Fruit fly (Drosophila melanogaster) whole organism, wandering third instar larva: ENCODE measurements around the gene CG31798.

Experiments used
- CG32264 ChIP-seq: fragments of 200-800 bp; sonication (Bioruptor generic); optimal IDR thresholded peaks from 2 replicates; lab custom pipeline; 2016; ENCODE audit warnings: missing biosample characterization, missing genetic modification characterization
- Dif ChIP-seq: fragments of 200-275, 200-300 bp; sonication (Bioruptor generic); optimal IDR thresholded peaks from 2 replicates; lab custom pipeline; 2018; ENCODE audit warnings: missing biosample characterization, missing genetic modification characterization; ENCODE audit not compliant: partially characterized antibody
- GATAd ChIP-seq: sonication (Bioruptor generic); optimal IDR thresholded peaks from 2 replicates; lab custom pipeline; 2016; ENCODE audit warnings: missing biosample characterization, missing genetic modification characterization
- HLH106 ChIP-seq: fragments of 200-800 bp; optimal IDR thresholded peaks from 3 replicates; lab custom pipeline; 2019; ENCODE audit warnings: missing biosample characterization, mild to moderate bottlenecking, missing genetic modification characterization, moderate library complexity
- Myc ChIP-seq: fragments of >200 bp; optimal IDR thresholded peaks from 2 replicates; lab custom pipeline; 2017
- N ChIP-seq: fragments of >200 bp; optimal IDR thresholded peaks from 2 replicates; lab custom pipeline; 2018; ENCODE audit warnings: missing biosample characterization, missing external identifiers, missing genetic modification characterization
- OdsH ChIP-seq: fragments of 200-800 bp; sonication (Bioruptor generic); optimal IDR thresholded peaks from 2 replicates; lab custom pipeline; 2016; ENCODE audit warnings: missing biosample characterization, mild to moderate bottlenecking, missing genetic modification characterization
- dl ChIP-seq, 2 experiments: fragments of 175-275, 200-275 bp in 1 of 2; fragments of 200-275 bp in 1 of 2; sonication (Bioruptor generic); optimal IDR thresholded peaks; lab custom pipeline; 2018; ENCODE audit warnings: mild to moderate bottlenecking in 2 of 2, missing biosample characterization in 2 of 2, missing genetic modification characterization in 2 of 2, moderate library complexity in 2 of 2; ENCODE audit not compliant: partially characterized antibody in 2 of 2, insufficient read depth in 1 of 2
- dmrt93B ChIP-seq: fragments of 200-800 bp; sonication (Bioruptor generic); optimal IDR thresholded peaks from 2 replicates; lab custom pipeline; 2018; ENCODE audit warnings: missing biosample characterization, mild to moderate bottlenecking, missing genetic modification characterization
- fru ChIP-seq: fragments of 200-800 bp; sonication (Bioruptor generic); optimal IDR thresholded peaks from 3 replicates; lab custom pipeline; 2016; ENCODE audit warnings: missing biosample characterization, mild to moderate bottlenecking, missing genetic modification characterization
- psq ChIP-seq: fragments of 200-800 bp; sonication (Bioruptor generic); optimal IDR thresholded peaks from 3 replicates; lab custom pipeline; 2017; ENCODE audit warnings: missing biosample characterization, mild to moderate bottlenecking, missing genetic modification characterization, moderate library complexity
- woc ChIP-seq: sonication (Bioruptor generic); optimal IDR thresholded peaks from 2 replicates; lab custom pipeline; 2016; ENCODE audit warnings: missing biosample characterization, mild to moderate bottlenecking, missing genetic modification characterization

CG31798 gene

dm6 chr2L:19444734-19445140 is 50.8 kb downstream of the CG31798 start, which contains the start of gene Hs2st (continued):
- TF ChIP-seq dmrt93B (peak; percentile 94), Dif (GFP tag; lab: Kevin White, UChicago) (no peak), Myc (lab: Kevin White, UChicago) (peak; percentile 99), HLH106 (tag; lab: Kevin White, UChicago) (peak; percentile 95), N (no peak), psq (peak; percentile 87), dl (GFP tag; optimal IDR thresholded peaks at IDR 0.05; lab: Kevin White, UChicago; ENCODE audit: insufficient read depth in 1 of 2, partially characterized antibody in 2 of 2) (no peak), fru (peak; percentile 95), OdsH (GFP tag; lab: Kevin White, UChicago) (peak; percentile 94), woc (GFP tag; lab: Kevin White, UChicago) (peak; percentile 98), GATAd (peak; percentile 92), CG32264 (GFP tag; lab: Kevin White, UChicago) (peak; percentile 84)
